Worm (Caenorhabditis elegans) whole organism, L2 larva: ENCODE measurements around the gene C54D10.4.

Experiments
- ceh-82 ChIP-seq: fragments of 150-350 bp; optimal IDR thresholded peaks from 2 replicates; lab custom pipeline; 2014; ENCODE audit warnings: missing biosample characterization, missing genetic modification characterization
- fos-1 ChIP-seq: fragments of 150-350 bp; optimal IDR thresholded peaks from 2 replicates; lab custom pipeline; 2014; ENCODE audit warnings: missing biosample characterization, missing genetic modification characterization
- lsy-2 ChIP-seq, 2 experiments: fragments of 150-350 bp in 1 of 2; sonication (generic microtip) in 1 of 2; optimal IDR thresholded peaks; 2 replicates each; lab custom pipeline; 2014 to 2017; ENCODE audit warnings: missing biosample characterization in 2 of 2, missing genetic modification characterization in 2 of 2
- nhr-77 ChIP-seq: fragments of 150-350 bp; optimal IDR thresholded peaks from 2 replicates; lab custom pipeline; 2014; ENCODE audit warnings: missing biosample characterization, missing genetic modification characterization

DNA sequence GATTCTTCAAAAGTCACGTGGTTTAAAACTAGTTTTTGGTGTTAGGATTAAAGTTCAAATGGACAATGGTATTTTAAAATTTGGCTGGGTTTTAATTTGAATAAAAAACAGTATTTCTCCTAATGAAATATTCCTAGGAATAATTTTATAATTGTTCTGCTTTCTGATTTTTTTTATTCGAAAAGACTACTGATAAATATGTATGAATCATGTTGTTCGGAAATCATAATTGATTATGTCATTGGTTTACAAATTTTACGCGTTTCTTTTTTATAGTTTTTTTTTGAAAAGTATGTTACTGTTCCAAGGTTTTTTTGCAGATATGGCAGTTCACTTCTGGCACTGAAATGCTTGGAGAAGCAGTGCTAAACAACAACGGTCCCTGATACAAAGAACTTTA is 47.6 kb upstream of the C54D10.4 start, which contains the start of gene F28C1.3:
- TF ChIP-seq ceh-82 (tag; lab: Kevin White, UChicago) (no peak), fos-1 (no peak), nhr-77 (no peak), lsy-2 (tag; optimal IDR thresholded peaks at IDR 0.05; lab: Kevin White, UChicago) (no peak)
